Worm (Caenorhabditis elegans): ENCODE results near the gene C28G1.6.
A peak's percentile ranks its signal among the peaks of the same experiment; 100 is the strongest.

C28G1.6 gene

DNA sequence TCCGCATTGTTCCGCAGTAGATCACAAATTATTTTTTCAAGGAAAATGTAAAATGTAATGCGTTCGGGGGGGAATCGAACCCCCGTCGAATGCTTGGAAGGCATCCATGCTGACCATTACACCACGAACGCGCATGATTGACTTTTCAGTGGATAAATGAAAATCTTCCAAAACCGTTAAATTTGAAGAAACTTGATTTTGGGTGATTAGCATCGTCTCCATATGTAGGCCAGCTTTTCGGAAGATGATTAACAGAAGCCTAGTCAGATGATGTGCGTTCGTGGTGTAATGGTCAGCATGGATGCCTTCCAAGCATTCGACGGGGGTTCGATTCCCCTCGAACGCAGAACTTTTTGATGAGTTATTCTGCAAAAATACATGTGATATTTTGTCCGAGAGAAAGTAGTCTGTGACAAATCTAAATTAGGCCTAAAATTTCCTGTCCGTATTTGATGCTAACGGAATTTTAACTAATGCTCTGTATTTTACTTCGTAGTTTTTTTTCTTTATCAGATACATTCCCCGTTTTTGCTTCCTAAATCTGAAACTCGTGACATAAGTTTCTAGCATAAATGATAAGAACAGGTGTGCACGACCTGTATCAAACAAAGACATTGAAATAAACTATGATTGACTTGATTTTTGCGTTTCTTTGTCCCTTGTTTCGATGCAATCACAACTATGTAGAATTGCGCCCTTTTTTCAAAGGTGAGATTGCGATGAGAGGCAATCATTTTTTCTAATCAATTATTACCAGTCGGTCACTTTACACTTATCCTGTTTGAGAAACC is 15.6 kb upstream of the C28G1.6 start, which contains the start of gene C28G1.10:
Gene C28G1.10, plus strand, starts transcription at position 676 of the 791 bp plus-strand sequence.
- TF ChIP-seq snu-23 (GFP tag; optimal IDR thresholded peaks at IDR 0.05) (no peak), lin-13 (GFP tag; optimal IDR thresholded peaks at IDR 0.05) (no peak), lin-35 (GFP tag; optimal IDR thresholded peaks at IDR 0.05) (peak in 1 of 2 experiments; percentile 17), nhr-28 (tag; optimal IDR thresholded peaks at IDR 0.05) (no peak), nhr-85 (tag) (no peak), fkh-10 (GFP tag; optimal IDR thresholded peaks at IDR 0.05) (no peak), elt-2 (tag; optimal IDR thresholded peaks at IDR 0.05) (peak; percentile 76)

DNA sequence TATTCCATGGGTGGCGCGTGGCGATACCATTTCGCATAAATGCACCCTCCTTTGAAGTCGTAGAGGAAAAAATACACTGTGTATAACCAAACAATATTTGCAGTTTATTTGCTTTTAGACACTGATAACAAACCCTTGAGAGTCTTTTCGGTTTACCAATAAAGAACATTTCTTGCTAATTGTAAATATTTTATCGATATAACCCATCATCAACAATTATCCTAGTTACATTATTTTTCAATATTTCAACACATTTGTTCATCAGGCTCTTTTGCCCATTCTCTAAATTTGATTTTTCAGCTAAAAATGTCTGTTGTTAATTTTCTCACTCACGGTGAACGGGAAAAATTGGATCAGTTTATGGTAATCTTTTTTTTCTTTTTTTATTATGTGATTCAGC is 12.9 kb upstream of the C28G1.6 start, which contains the start of gene ubc-23:
Gene ubc-23, plus strand, starts transcription at position 301 of the 400 bp plus-strand sequence.
- TF ChIP-seq mef-2 (tag; optimal IDR thresholded peaks at IDR 0.05) (no peak), sptf-1 (tag; optimal IDR thresholded peaks at IDR 0.05) (no peak), mep-1 (tag; optimal IDR thresholded peaks at IDR 0.05) (no peak), C04F5.9 (tag; optimal IDR thresholded peaks at IDR 0.05) (no peak), mdl-1 (tag; optimal IDR thresholded peaks at IDR 0.05) (no peak), ceh-63 (GFP tag; optimal IDR thresholded peaks at IDR 0.05) (no peak), nhr-28 (tag; optimal IDR thresholded peaks at IDR 0.05) (no peak), unc-86 (tag; optimal IDR thresholded peaks at IDR 0.05) (no peak), zag-1 (tag; optimal IDR thresholded peaks at IDR 0.05) (no peak), ceh-82 (tag; optimal IDR thresholded peaks at IDR 0.05) (no peak), ztf-4 (tag; optimal IDR thresholded peaks at IDR 0.05) (no peak), sox-4 (tag; optimal IDR thresholded peaks at IDR 0.05) (no peak), nhr-19 (GFP tag; conservative IDR thresholded peaks at IDR 0.05) (no peak), C16A3.4 (tag; optimal IDR thresholded peaks at IDR 0.05) (no peak), lin-13 (GFP tag; optimal IDR thresholded peaks at IDR 0.05) (no peak), fkh-8 (tag; optimal IDR thresholded peaks at IDR 0.05) (no peak), unc-98 (GFP tag; IDR thresholded peaks at IDR 0.05) (no peak)

DNA sequence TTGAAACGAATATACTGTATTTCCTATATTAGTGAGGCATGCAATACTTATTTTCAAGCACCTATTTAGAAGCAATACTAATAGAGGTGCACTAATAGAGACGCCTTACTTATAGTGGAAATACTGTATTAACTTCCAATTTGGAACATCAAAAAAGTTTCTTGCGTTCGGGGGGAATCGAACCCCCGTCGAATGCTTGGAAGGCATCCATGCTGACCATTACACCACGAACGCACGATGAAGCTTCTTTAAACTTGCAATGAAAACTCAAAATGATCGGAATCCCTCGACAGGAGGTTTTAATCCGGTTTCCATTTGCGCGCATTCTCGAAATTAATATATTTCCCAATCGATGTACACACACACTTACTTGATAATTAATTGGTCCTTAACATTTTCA is 7.1 kb upstream of the C28G1.6 start:
- TF ChIP-seq egl-13 (tag; optimal IDR thresholded peaks at IDR 0.05) (no peak), efl-3 (GFP tag; optimal IDR thresholded peaks at IDR 0.05) (no peak), nhr-11 (tag; optimal IDR thresholded peaks at IDR 0.05) (no peak), lsy-2 (tag; optimal IDR thresholded peaks at IDR 0.05) (no peak)

DNA sequence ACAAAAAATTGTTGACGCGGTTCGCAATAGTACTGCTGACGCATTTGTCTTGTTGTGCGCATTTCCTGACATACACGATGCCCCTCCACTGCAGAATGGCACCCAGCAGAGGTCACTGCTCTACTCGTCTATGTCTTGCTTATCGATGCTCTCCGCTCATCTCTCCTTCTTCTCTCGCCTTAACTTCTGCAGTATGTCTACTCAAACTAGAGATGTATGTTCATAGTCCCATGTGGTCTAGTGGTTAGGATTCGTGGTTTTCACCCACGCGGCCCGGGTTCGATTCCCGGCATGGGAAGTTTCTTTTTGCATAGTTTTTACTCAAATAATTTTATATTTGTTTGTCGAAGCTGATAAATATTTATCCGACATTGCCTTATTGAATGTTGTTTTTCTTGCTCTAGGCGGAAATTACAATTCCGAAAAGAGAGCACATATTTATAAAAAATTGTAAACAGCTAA is 4.9 kb upstream of the C28G1.6 start, which contains the start of gene C28G1.2:
Gene C28G1.2, plus strand, starts transcription at position 130 of the 462 bp plus-strand sequence.
- TF ChIP-seq egl-27 (tag; optimal IDR thresholded peaks at IDR 0.05) (peak; percentile 62), efl-1 (optimal IDR thresholded peaks at IDR 0.05) (peak; percentile 74 to 78), efl-1 (GFP tag; optimal IDR thresholded peaks at IDR 0.05 in 1 of 2) (peak; percentile 49 to 96), Y116A8C.19 (tag; optimal IDR thresholded peaks at IDR 0.05; ENCODE audit: borderline replicate concordance) (no peak), ces-1 (GFP tag; optimal IDR thresholded peaks at IDR 0.05) (no peak), lin-39 (tag; optimal IDR thresholded peaks at IDR 0.05) (peak; percentile 80), mef-2 (tag; optimal IDR thresholded peaks at IDR 0.05) (peak; percentile 18), unc-98 (GFP tag; IDR thresholded peaks at IDR 0.05) (peak; percentile 65; the same call in 1 of the 2 replicates), ama-1 (optimal IDR thresholded peaks at IDR 0.05) (peak; percentile 32), fkh-4 (tag; optimal IDR thresholded peaks at IDR 0.05; ENCODE audit: borderline replicate concordance) (peak; percentile 62), elt-2 (tag; optimal IDR thresholded peaks at IDR 0.05) (peak; percentile 44), hlh-17 (GFP tag; optimal IDR thresholded peaks at IDR 0.05; ENCODE audit: borderline replicate concordance) (no peak), C34B4.2 (tag; optimal IDR thresholded peaks at IDR 0.05) (no peak), ceh-63 (GFP tag; optimal IDR thresholded peaks at IDR 0.05) (peak; percentile 61), sox-4 (tag; optimal IDR thresholded peaks at IDR 0.05) (peak; percentile 92), dsc-1 (tag; optimal IDR thresholded peaks at IDR 0.05) (peak; percentile 96), pag-3 (tag; optimal IDR thresholded peaks at IDR 0.05; ENCODE audit: borderline replicate concordance, insufficient read depth) (peak; percentile 73), nhr-90 (tag; optimal IDR thresholded peaks at IDR 0.05; ENCODE audit: poor library complexity) (peak; percentile 95), isw-1 (GFP tag; IDR thresholded peaks at IDR 0.05) (peak; percentile 83), dpl-1 (GFP tag; optimal IDR thresholded peaks at IDR 0.05) (peak; percentile 63 to 74 (median 73)), grh-1 (GFP tag; IDR thresholded peaks at IDR 0.05) (peak; percentile 89), lsy-2 (tag; optimal IDR thresholded peaks at IDR 0.05) (peak; percentile 83 to 91), pqm-1 (tag; optimal IDR thresholded peaks at IDR 0.05) (no peak), pax-3 (tag; optimal IDR thresholded peaks at IDR 0.05) (peak; percentile 78), jun-1 (tag; optimal IDR thresholded peaks at IDR 0.05) (peak; percentile 80)
